Fruit fly (Drosophila melanogaster) S2 (cell line): Measurements from ENCODE around the gene pnt.

Experiments used
- CG8478 ChIP-seq: fragments of >200 bp; optimal IDR thresholded peaks from 2 replicates; lab custom pipeline; 2018
- CTCF ChIP-seq, 2 experiments: fragments of >200 bp; optimal IDR thresholded peaks; 2 replicates each; lab custom pipeline; 2018

DNA sequence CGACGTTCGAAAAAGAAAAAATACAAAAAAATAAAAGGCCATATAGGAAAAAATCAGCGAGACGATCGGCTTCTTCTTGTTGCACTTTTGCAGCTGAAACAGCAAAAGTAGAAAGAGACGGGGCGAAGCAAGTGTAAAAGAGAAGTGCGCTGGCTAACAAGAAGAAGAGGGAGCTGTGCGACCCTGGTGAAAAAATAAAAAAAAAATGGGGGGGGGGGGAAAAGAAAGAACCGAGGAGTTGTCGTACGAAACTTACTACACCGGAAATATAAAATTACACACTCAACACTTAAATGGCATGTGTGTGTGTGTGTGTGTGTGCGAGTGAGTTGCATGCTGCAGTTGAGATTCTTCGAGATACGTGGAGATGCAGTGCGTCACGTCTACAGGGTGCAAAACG lies 27.0 kb downstream of the pnt start:
- TF ChIP-seq CG8478 (lab: Kevin White, UChicago) (no peak), CTCF (optimal IDR thresholded peaks at IDR 0.05; lab: Kevin White, UChicago) (no peak)
